Worm (Caenorhabditis elegans) whole organism, late embryonic: ENCODE measurements around the gene str-221.

ENCODE experiments used
- ceh-24 ChIP-seq: sonication (generic microtip); optimal IDR thresholded peaks from 2 replicates; lab custom pipeline; 2016; ENCODE audit warnings: mild to moderate bottlenecking, missing genetic modification characterization, missing compliant biosample characterization
- ceh-9 ChIP-seq: sonication (generic microtip); optimal IDR thresholded peaks from 2 replicates; lab custom pipeline; 2016; ENCODE audit warnings: mild to moderate bottlenecking, missing genetic modification characterization, inconsistent platforms, missing compliant biosample characterization
- pat-9 ChIP-seq: fragments of 200-800 bp; sonication (Bioruptor generic); optimal IDR thresholded peaks from 2 replicates; lab custom pipeline; 2018; ENCODE audit warnings: mild to moderate bottlenecking, missing genetic modification characterization, moderate library complexity, missing compliant biosample characterization

- no peak for TF ChIP-seq ceh-24 (tag; lab: Kevin White, UChicago)
- no peak for TF ChIP-seq pat-9
- no peak for TF ChIP-seq ceh-9 (tag; lab: Kevin White, UChicago)
These were observed 30.0 kb upstream of the str-221 start, which contains the start of gene nhr-177 for ce11 chrV:1610097-1610496.
